Worm (Caenorhabditis elegans): Measurements from ENCODE around the gene F49H12.2.

The F49H12.2 gene

DNA sequence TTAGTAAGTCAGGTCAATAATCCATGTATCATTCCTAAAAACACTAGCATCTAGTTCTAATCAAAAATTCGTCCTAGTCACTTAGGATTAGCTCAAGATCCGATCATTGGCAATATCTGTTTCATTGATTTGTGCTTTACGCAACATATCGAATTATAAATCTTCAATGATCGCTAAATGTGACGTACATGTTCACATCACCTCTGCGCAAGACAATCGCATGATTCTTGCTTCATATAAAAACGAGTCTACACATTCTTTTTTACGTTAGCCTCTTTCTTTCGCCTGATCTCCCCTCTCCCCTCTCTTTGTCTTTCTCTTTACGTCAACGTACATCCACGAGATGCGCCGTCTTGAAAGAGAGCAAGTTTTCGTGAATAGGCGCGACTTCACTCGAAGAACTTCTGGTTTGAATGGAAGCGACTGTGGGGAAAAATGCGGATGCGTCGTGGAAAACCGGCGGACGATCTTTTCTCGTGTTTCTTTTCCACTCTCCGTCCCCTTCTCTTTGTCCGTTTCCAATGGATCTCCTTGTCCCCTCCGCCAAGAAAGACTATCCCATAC lies 31.3 kb downstream of the F49H12.2 start:
- TF ChIP-seq elt-1 (tag; optimal IDR thresholded peaks at IDR 0.05; ENCODE audit: borderline replicate concordance, insufficient read depth) (peak; percentile 61), blmp-1 (tag; optimal IDR thresholded peaks at IDR 0.05) (no peak), cnd-1 (tag; optimal IDR thresholded peaks at IDR 0.05) (no peak), ceh-83 (GFP tag; optimal IDR thresholded peaks at IDR 0.05) (no peak)

DNA sequence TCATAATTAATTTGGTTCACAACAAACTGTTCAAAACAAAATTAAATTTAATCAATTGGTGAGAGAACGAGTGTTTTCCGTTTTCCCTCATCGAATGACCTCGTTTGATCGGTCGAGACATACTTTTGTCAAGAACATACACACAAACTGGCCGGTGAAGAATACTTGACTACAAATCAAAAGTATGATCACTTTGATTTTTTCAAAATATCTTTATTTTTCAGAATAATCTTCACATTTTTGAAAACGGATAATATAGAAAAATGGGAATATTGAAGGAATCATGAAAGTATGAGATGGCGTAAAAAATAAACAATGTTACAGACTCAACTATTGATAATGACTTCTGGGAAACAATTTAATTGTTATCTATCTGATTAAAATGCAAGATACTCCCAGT lies 33.1 kb downstream of the F49H12.2 start, which contains the start of gene swip-10:
Gene swip-10 (minus strand): TSS at position 101 of the 400 bp plus-strand sequence.
- TF ChIP-seq ztf-11 (tag; optimal IDR thresholded peaks at IDR 0.05) (no peak), cnd-1 (tag; optimal IDR thresholded peaks at IDR 0.05) (no peak), tbx-8 (GFP tag; optimal IDR thresholded peaks at IDR 0.05) (no peak), snpc-4 (tag; optimal IDR thresholded peaks at IDR 0.05) (no peak), nhr-28 (tag; optimal IDR thresholded peaks at IDR 0.05) (no peak), elt-1 (tag; optimal IDR thresholded peaks at IDR 0.05; ENCODE audit: borderline replicate concordance, insufficient read depth) (no peak), ceh-83 (GFP tag; optimal IDR thresholded peaks at IDR 0.05) (no peak), nhr-12 (tag; optimal IDR thresholded peaks at IDR 0.05) (no peak), mab-5 (tag; optimal IDR thresholded peaks at IDR 0.05) (no peak)

DNA sequence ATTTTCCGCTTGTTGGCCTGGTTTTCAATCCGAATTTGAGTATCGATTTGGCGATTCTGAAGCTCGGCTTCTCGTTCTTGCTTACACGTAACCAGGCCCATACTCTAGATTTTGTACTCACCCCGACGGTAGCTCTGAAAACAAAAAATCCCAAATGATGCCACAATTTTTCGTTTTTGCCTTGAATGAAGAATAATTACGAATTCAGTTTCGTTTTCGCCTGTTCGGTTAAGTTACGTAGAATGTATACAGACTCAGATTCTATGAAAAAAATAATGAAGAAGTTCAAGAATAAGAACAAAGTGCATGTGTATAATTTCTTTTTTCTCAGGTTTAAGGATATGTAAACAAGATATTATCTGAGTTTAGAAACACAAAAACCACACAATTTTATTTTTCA lies 35.9 kb downstream of the F49H12.2 start, which contains the start of gene gpa-5:
Gene gpa-5 (minus strand): TSS at position 101 of the 400 bp plus-strand sequence.
- no peak for TF ChIP-seq unc-120 (tag; optimal IDR thresholded peaks at IDR 0.05; ENCODE audit: poor library complexity, severe bottlenecking)
- no peak for TF ChIP-seq flh-1 (GFP tag; optimal IDR thresholded peaks at IDR 0.05)
- TF ChIP-seq ham-2 (GFP tag; optimal IDR thresholded peaks at IDR 0.05), result no peak
- no peak for TF ChIP-seq lin-32 (GFP tag; optimal IDR thresholded peaks at IDR 0.05)
- no peak for TF ChIP-seq pha-4 (tag; optimal IDR thresholded peaks at IDR 0.05)
- TF ChIP-seq lin-13 (tag; optimal IDR thresholded peaks at IDR 0.05), result no peak
- no peak for TF ChIP-seq ces-1 (GFP tag; optimal IDR thresholded peaks at IDR 0.05)
- TF ChIP-seq mls-2 (tag; optimal IDR thresholded peaks at IDR 0.05), result no peak
- TF ChIP-seq sem-2 (GFP tag; optimal IDR thresholded peaks at IDR 0.05), result no peak
- TF ChIP-seq ceh-83 (GFP tag; optimal IDR thresholded peaks at IDR 0.05), result no peak
- TF ChIP-seq nhr-76 (tag; optimal IDR thresholded peaks at IDR 0.05), result no peak

- TF ChIP-seq nhr-237 (tag; optimal IDR thresholded peaks at IDR 0.05) (no peak), nhr-28 (tag; optimal IDR thresholded peaks at IDR 0.05) (no peak), nhr-76 (tag; optimal IDR thresholded peaks at IDR 0.05) (no peak), elt-1 (tag; optimal IDR thresholded peaks at IDR 0.05; ENCODE audit: borderline replicate concordance, insufficient read depth) (no peak), nhr-12 (tag; optimal IDR thresholded peaks at IDR 0.05) (no peak), ceh-83 (GFP tag; optimal IDR thresholded peaks at IDR 0.05) (no peak), mab-5 (tag; optimal IDR thresholded peaks at IDR 0.05) (no peak), ceh-39 (tag; optimal IDR thresholded peaks at IDR 0.05) (no peak), unc-120 (tag; optimal IDR thresholded peaks at IDR 0.05; ENCODE audit: poor library complexity, severe bottlenecking) (no peak)
These were observed 45.1 kb downstream of the F49H12.2 start, which contains the start of gene F53B1.8 for ce11 chrX:2130141-2130540. F53B1.8 (minus strand) TSS chrX:2130241.

DNA sequence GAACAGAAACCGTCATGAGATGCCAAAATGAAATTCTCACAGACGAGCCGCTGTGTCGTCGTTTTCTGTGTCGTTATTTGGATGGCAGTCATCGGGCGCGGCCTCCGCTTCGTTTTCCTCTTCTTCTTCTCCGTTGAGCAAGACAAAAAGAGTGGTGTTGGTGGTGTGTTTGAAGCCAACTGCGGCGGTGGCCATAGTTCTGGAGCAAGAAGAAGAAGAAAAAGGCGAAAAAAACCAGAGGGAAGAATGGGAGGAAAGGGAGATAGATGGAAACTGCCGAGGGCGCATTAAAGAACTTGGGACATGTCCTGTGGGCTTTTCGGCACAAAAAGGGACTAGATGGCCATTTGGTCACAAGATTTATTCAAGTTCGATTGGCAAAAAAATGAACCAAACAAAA lies 46.6 kb downstream of the F49H12.2 start, which contains the start of gene F53B1.9:
Gene F53B1.9 (minus strand): TSS at position 195 of the 400 bp plus-strand sequence.
- no peak for TF ChIP-seq flh-1 (GFP tag; optimal IDR thresholded peaks at IDR 0.05)
- TF ChIP-seq ces-1 (GFP tag; optimal IDR thresholded peaks at IDR 0.05), result peak; percentile 2

Data from whole organism, mixed stage, embryonic.